Fruit fly (Drosophila melanogaster) whole organism, embryonic: Measurements from ENCODE around the gene nmo.
A peak's percentile ranks its signal among the peaks of the same experiment; 100 is the strongest.

ENCODE experiments used
- Ada2b ChIP-seq: fragments of 200-800 bp; sonication (Bioruptor generic); IDR thresholded peaks from 2 replicates; pipeline ENCODE4 v1.3.6; 2022; ENCODE audit warnings: missing biosample characterization, missing genetic modification characterization
- Atf-2 ChIP-seq: fragments of 200-800 bp; sonication (Bioruptor generic); optimal IDR thresholded peaks from 2 replicates; lab custom pipeline; 2016; ENCODE audit warnings: missing biosample characterization, missing genetic modification characterization
- BEAF-32 ChIP-seq: fragments of 200-800 bp; sonication (Bioruptor generic); optimal IDR thresholded peaks from 3 replicates; lab custom pipeline; 2017; ENCODE audit warnings: missing biosample characterization, missing genetic modification characterization, mild to moderate bottlenecking, moderate library complexity, missing genetic modification reagents
- CG10431 ChIP-seq: fragments of 200-800 bp; sonication (Bioruptor generic); optimal IDR thresholded peaks from 3 replicates; lab custom pipeline; 2018; ENCODE audit warnings: missing biosample characterization, mild to moderate bottlenecking, missing genetic modification characterization
- CG10543 ChIP-seq: fragments of 200-800 bp; sonication (Bioruptor generic); optimal IDR thresholded peaks from 3 replicates; lab custom pipeline; 2017; ENCODE audit warnings: missing biosample characterization, mild to moderate bottlenecking, missing genetic modification characterization, moderate library complexity
- CG11093 ChIP-seq: fragments of 200-800 bp; sonication (Bioruptor generic); IDR thresholded peaks from 3 replicates; pipeline ENCODE4 v1.3.6; 2022; ENCODE audit warnings: missing biosample characterization, missing genetic modification characterization
- CG12104 ChIP-seq: fragments of 200-800 bp; sonication (Bioruptor generic); optimal IDR thresholded peaks from 3 replicates; lab custom pipeline; 2016; ENCODE audit warnings: missing biosample characterization, missing genetic modification characterization
- CG12299 ChIP-seq: fragments of 200-800 bp; sonication (Bioruptor generic); optimal IDR thresholded peaks from 2 replicates; lab custom pipeline; 2018; ENCODE audit warnings: missing biosample characterization, mild to moderate bottlenecking, missing genetic modification characterization
- CG13894 ChIP-seq: fragments of 200-800 bp; sonication (Bioruptor generic); optimal IDR thresholded peaks from 3 replicates; lab custom pipeline; 2018; ENCODE audit warnings: missing biosample characterization, mild to moderate bottlenecking, missing genetic modification characterization, moderate library complexity
- CG14441 ChIP-seq: fragments of 200-800 bp; sonication (Bioruptor generic); IDR thresholded peaks from 2 replicates; pipeline ENCODE4 v1.3.6; 2022; ENCODE audit warnings: missing biosample characterization, missing genetic modification characterization
- CG17568 ChIP-seq: fragments of 200-800 bp; sonication (Bioruptor generic); optimal IDR thresholded peaks from 2 replicates; lab custom pipeline; 2018; ENCODE audit warnings: missing biosample characterization, mild to moderate bottlenecking, missing genetic modification characterization, moderate library complexity
- CG2129 ChIP-seq: fragments of 200-800 bp; sonication (Bioruptor generic); IDR thresholded peaks from 2 replicates; pipeline ENCODE4 v1.3.6; 2022; ENCODE audit warnings: missing biosample characterization, missing genetic modification characterization; ENCODE audit not compliant: partially characterized antibody
- CG34422 ChIP-seq: fragments of 200-800 bp; sonication (Bioruptor generic); IDR thresholded peaks from 3 replicates; pipeline ENCODE4 v1.3.6; 2022; ENCODE audit warnings: missing biosample characterization, missing genetic modification characterization
- CG5245 ChIP-seq: fragments of 200-800 bp; sonication (Bioruptor generic); optimal IDR thresholded peaks from 3 replicates; lab custom pipeline; 2016; ENCODE audit warnings: missing biosample characterization, missing genetic modification characterization
- CG6689 ChIP-seq: fragments of 200-800 bp; sonication (Bioruptor generic); IDR thresholded peaks from 2 replicates; pipeline ENCODE4 v1.3.6; 2022; ENCODE audit warnings: missing biosample characterization, missing genetic modification characterization
- CG6813 ChIP-seq: fragments of 200-800 bp; sonication (Bioruptor generic); optimal IDR thresholded peaks from 2 replicates; lab custom pipeline; 2017; ENCODE audit warnings: missing biosample characterization, missing genetic modification characterization, mild to moderate bottlenecking, moderate library complexity, missing genetic modification reagents
- CG8290 ChIP-seq, 3 experiments: fragments of 200-800 bp; sonication (Bioruptor generic); optimal IDR thresholded peaks; 2 replicates each; lab custom pipeline; 2016 to 2019; ENCODE audit warnings: missing biosample characterization in 3 of 3, missing genetic modification characterization in 3 of 3, mild to moderate bottlenecking in 2 of 3, moderate library complexity in 1 of 3
- CG9215 ChIP-seq: fragments of 200-800 bp; sonication (Bioruptor generic); IDR thresholded peaks from 2 replicates; pipeline ENCODE4 v1.3.6; 2022; ENCODE audit warnings: missing biosample characterization, missing genetic modification characterization
- CrebB ChIP-seq: fragments of 200-800 bp; sonication (Bioruptor generic); optimal IDR thresholded peaks from 3 replicates; lab custom pipeline; 2018; ENCODE audit warnings: missing biosample characterization, mild to moderate bottlenecking, missing genetic modification characterization
- D19B ChIP-seq: fragments of 200-800 bp; sonication (Bioruptor generic); optimal IDR thresholded peaks from 2 replicates; lab custom pipeline; 2017; ENCODE audit warnings: missing biosample characterization, mild to moderate bottlenecking, missing genetic modification characterization
- Deaf1 ChIP-seq: fragments of 200-800 bp; optimal IDR thresholded peaks from 3 replicates; lab custom pipeline; 2019; ENCODE audit warnings: missing biosample characterization, mild to moderate bottlenecking, missing genetic modification characterization, moderate library complexity
- E2f1 ChIP-seq: fragments of 200-800 bp; sonication (Bioruptor generic); IDR thresholded peaks from 2 replicates; pipeline ENCODE4 v1.3.6; 2022; ENCODE audit warnings: missing biosample characterization, missing genetic modification characterization
- Ets65A ChIP-seq: fragments of 200-800 bp; sonication (Bioruptor generic); peaks from one replicate; lab custom pipeline; 2016; ENCODE audit warnings: missing biosample characterization, missing genetic modification characterization
- Ets97D ChIP-seq: fragments of 200-800 bp; sonication (Bioruptor generic); optimal IDR thresholded peaks from 3 replicates; lab custom pipeline; 2016; ENCODE audit warnings: missing biosample characterization, missing genetic modification characterization
- HLH4C ChIP-seq: fragments of 200-800 bp; sonication (Bioruptor generic); IDR thresholded peaks from 3 replicates; pipeline ENCODE4 v1.3.6; 2022; ENCODE audit warnings: missing biosample characterization, missing genetic modification characterization; ENCODE audit not compliant: partially characterized antibody
- HLHmδ ChIP-seq: fragments of 200-800 bp; sonication (Bioruptor generic); optimal IDR thresholded peaks from 2 replicates; lab custom pipeline; 2018; ENCODE audit warnings: missing biosample characterization, mild to moderate bottlenecking, missing genetic modification characterization, moderate library complexity
- Mad ChIP-seq: fragments of 200-800 bp; sonication (Bioruptor generic); optimal IDR thresholded peaks from 2 replicates; lab custom pipeline; 2016; ENCODE audit warnings: missing biosample characterization, missing genetic modification characterization
- Med ChIP-seq: fragments of 200-800 bp; sonication (Bioruptor generic); peaks from one replicate; lab custom pipeline; 2016; ENCODE audit warnings: missing biosample characterization, missing genetic modification characterization, mild to moderate bottlenecking, inconsistent platforms, moderate library complexity
- NC2α ChIP-seq: fragments of 200-800 bp; sonication (Bioruptor generic); optimal IDR thresholded peaks from 2 replicates; lab custom pipeline; 2016; ENCODE audit warnings: missing biosample characterization, missing genetic modification characterization
- Rx ChIP-seq: fragments of 200-800 bp; sonication (Bioruptor generic); IDR thresholded peaks from 2 replicates; pipeline ENCODE4 v1.3.6; 2022; ENCODE audit warnings: missing biosample characterization, missing genetic modification characterization
- Sox100B ChIP-seq: fragments of 200-800 bp; sonication (Bioruptor generic); optimal IDR thresholded peaks from 3 replicates; lab custom pipeline; 2018; ENCODE audit warnings: missing biosample characterization, mild to moderate bottlenecking, missing genetic modification characterization
- al ChIP-seq: fragments of 200-800 bp; sonication (Bioruptor generic); IDR thresholded peaks from 2 replicates; pipeline ENCODE4 v1.3.6; 2022; ENCODE audit warnings: missing biosample characterization, missing genetic modification characterization
- bigmax ChIP-seq: fragments of 200-800 bp; sonication (Bioruptor generic); optimal IDR thresholded peaks from 2 replicates; lab custom pipeline; 2018; ENCODE audit warnings: missing biosample characterization, mild to moderate bottlenecking, missing genetic modification characterization
- caup ChIP-seq: fragments of 200-800 bp; sonication (Bioruptor generic); optimal IDR thresholded peaks from 3 replicates; lab custom pipeline; 2017; ENCODE audit warnings: missing biosample characterization, mild to moderate bottlenecking, missing genetic modification characterization, moderate library complexity; ENCODE audit not compliant: severe bottlenecking
- chinmo ChIP-seq: fragments of 200-800 bp; sonication (Bioruptor generic); IDR thresholded peaks from 4 replicates; pipeline ENCODE4 v1.3.6; 2022; ENCODE audit warnings: missing biosample characterization, missing genetic modification characterization; ENCODE audit not compliant: partially characterized antibody
- lab ChIP-seq: fragments of 200-800 bp; sonication (Bioruptor generic); optimal IDR thresholded peaks from 3 replicates; lab custom pipeline; 2017; ENCODE audit warnings: missing biosample characterization, missing genetic modification characterization, mild to moderate bottlenecking, moderate library complexity, missing genetic modification reagents
- nerfin-2 ChIP-seq: fragments of 200-800 bp; sonication (Bioruptor generic); IDR thresholded peaks from 2 replicates; pipeline ENCODE4 v1.3.6; 2022; ENCODE audit warnings: missing biosample characterization, missing genetic modification characterization; ENCODE audit not compliant: partially characterized antibody
- peb ChIP-seq: fragments of 200-800 bp; sonication (Bioruptor generic); IDR thresholded peaks from 2 replicates; pipeline ENCODE4 v1.3.6; 2022; ENCODE audit warnings: missing biosample characterization, missing genetic modification characterization
- pho ChIP-seq: fragments of 200-800 bp; sonication (Bioruptor generic); optimal IDR thresholded peaks from 2 replicates; lab custom pipeline; 2016; ENCODE audit warnings: missing biosample characterization, missing genetic modification characterization
- sc ChIP-seq, 3 experiments: fragments of >200 bp in 2 of 3; fragments of 200-800 bp in 1 of 3; sonication (Bioruptor generic) in 1 of 3; optimal IDR thresholded peaks; 2 replicates in 2 of 3; 3 replicates in 1 of 3; lab custom pipeline; 2017; ENCODE audit warnings: mild to moderate bottlenecking in 1 of 3, missing biosample characterization in 1 of 3, missing genetic modification characterization in 1 of 3, missing genetic modification reagents in 1 of 3
- schlank ChIP-seq: fragments of 200-800 bp; sonication (Bioruptor generic); optimal IDR thresholded peaks from 2 replicates; lab custom pipeline; 2018; ENCODE audit warnings: missing biosample characterization, mild to moderate bottlenecking, missing genetic modification characterization
- sd ChIP-seq: fragments of 200-800 bp; sonication (Bioruptor generic); optimal IDR thresholded peaks from 3 replicates; lab custom pipeline; 2018; ENCODE audit warnings: missing biosample characterization, mild to moderate bottlenecking, missing genetic modification characterization, moderate library complexity
- seq ChIP-seq: fragments of 200-800 bp; sonication (Bioruptor generic); IDR thresholded peaks from 2 replicates; pipeline ENCODE4 v1.3.6; 2022; ENCODE audit warnings: missing biosample characterization, missing genetic modification characterization
- slbo ChIP-seq: fragments of 200-800 bp; sonication (Bioruptor generic); IDR thresholded peaks from 2 replicates; pipeline ENCODE4 v1.3.6; 2022; ENCODE audit warnings: missing biosample characterization, missing genetic modification characterization
- sob ChIP-seq: fragments of 200-800 bp; sonication (Bioruptor generic); IDR thresholded peaks from 2 replicates; pipeline ENCODE4 v1.3.6; 2022; ENCODE audit warnings: missing biosample characterization, missing genetic modification characterization
- sr ChIP-seq: fragments of 200-800 bp; sonication (Bioruptor generic); IDR thresholded peaks from 3 replicates; pipeline ENCODE4 v1.3.6; 2022; ENCODE audit warnings: missing biosample characterization, missing genetic modification characterization
- ssp ChIP-seq: fragments of 200-800 bp; sonication (Bioruptor generic); IDR thresholded peaks from 2 replicates; pipeline ENCODE4 v1.3.6; 2022; ENCODE audit warnings: missing biosample characterization, missing genetic modification characterization
- wek ChIP-seq: fragments of 200-800 bp; sonication (Bioruptor generic); optimal IDR thresholded peaks from 3 replicates; lab custom pipeline; 2018; ENCODE audit warnings: missing biosample characterization, mild to moderate bottlenecking, missing genetic modification characterization, moderate library complexity
- zf30C ChIP-seq: fragments of 200-800 bp; sonication (Bioruptor generic); optimal IDR thresholded peaks from 3 replicates; lab custom pipeline; 2018; ENCODE audit warnings: missing biosample characterization, mild to moderate bottlenecking, missing genetic modification characterization
- zfh2 ChIP-seq: fragments of 200-800 bp; sonication (Bioruptor generic); optimal IDR thresholded peaks from 2 replicates; lab custom pipeline; 2016; ENCODE audit warnings: missing biosample characterization, missing genetic modification characterization

Gene nmo

dm6 chr3L:8074944-8075343 is 96.1 kb downstream of the nmo start:
- TF ChIP-seq Med (GFP tag; lab: Kevin White, UChicago) (peak; percentile 14), slbo (GFP tag; lab: Robert Waterston, UW) (no peak), CG34422 (GFP tag; lab: Robert Waterston, UW) (no peak), bigmax (GFP tag; lab: Kevin White, UChicago) (no peak), chinmo (peak; percentile 67; the same call in 1 of the 4 replicates), CG13894 (tag; lab: Kevin White, UChicago) (peak; percentile 48), wek (GFP tag; lab: Kevin White, UChicago) (peak; percentile 19), D19B (GFP tag; lab: Kevin White, UChicago) (no peak), lab (peak; percentile 32), peb (GFP tag; lab: Robert Waterston, UW) (no peak), NC2α (GFP tag; lab: Kevin White, UChicago) (no peak), CrebB (tag; lab: Kevin White, UChicago) (no peak), CG11093 (no peak), Ets65A (no peak), E2f1 (GFP tag; lab: Robert Waterston, UW) (no peak), sd (tag; lab: Kevin White, UChicago) (peak; percentile 67), sr (GFP tag; lab: Robert Waterston, UW) (no peak), zf30C (GFP tag; lab: Kevin White, UChicago) (no peak), ssp (GFP tag; lab: Robert Waterston, UW) (no peak), CG5245 (GFP tag; lab: Kevin White, UChicago) (no peak), caup (GFP tag; lab: Kevin White, UChicago) (peak; percentile 24), al (no peak), nerfin-2 (GFP tag; lab: Robert Waterston, UW) (no peak), sob (GFP tag; lab: Robert Waterston, UW) (no peak), seq (no peak), CG2129 (GFP tag; lab: Robert Waterston, UW) (no peak), Rx (GFP tag; lab: Robert Waterston, UW) (no peak), CG6813 (GFP tag; lab: Kevin White, UChicago) (peak; percentile 9), schlank (tag; lab: Kevin White, UChicago) (no peak), Ada2b (no peak), zfh2 (GFP tag; lab: Kevin White, UChicago) (no peak), BEAF-32 (GFP tag; lab: Kevin White, UChicago) (no peak), Sox100B (GFP tag; lab: Kevin White, UChicago) (no peak), Atf-2 (GFP tag; lab: Kevin White, UChicago) (no peak), Ets97D (GFP tag; lab: Kevin White, UChicago) (no peak), CG10431 (GFP tag; lab: Kevin White, UChicago) (no peak), CG8290 (GFP tag; optimal IDR thresholded peaks at IDR 0.05; lab: Kevin White, UChicago) (no peak), CG8290 (tag; optimal IDR thresholded peaks at IDR 0.05; lab: Kevin White, UChicago) (peak in 1 of 2 experiments; percentile 15), CG6689 (no peak), CG12299 (tag; lab: Kevin White, UChicago) (no peak), sc (optimal IDR thresholded peaks at IDR 0.05; lab: Kevin White, UChicago) (no peak), sc (GFP tag; optimal IDR thresholded peaks at IDR 0.05; lab: Kevin White, UChicago) (no peak), HLH4C (no peak), CG14441 (GFP tag; lab: Robert Waterston, UW) (no peak), Mad (no peak), Deaf1 (tag; lab: Kevin White, UChicago) (peak; percentile 2), CG9215 (no peak), HLHmδ (GFP tag; lab: Kevin White, UChicago) (no peak), CG17568 (GFP tag; lab: Kevin White, UChicago) (no peak), pho (GFP tag; lab: Kevin White, UChicago) (no peak), CG12104 (GFP tag; lab: Kevin White, UChicago) (no peak), CG10543 (peak; percentile 10)
